Fruit fly (Drosophila melanogaster): ENCODE measurements around the gene CG2983.
A peak's percentile ranks its signal among the peaks of the same experiment; 100 is the strongest.

CG2983 gene

dm6 chr2L:2878859-2879258, 31.4 kb downstream of the CG2983 start, which contains the start of gene RabGGTb (continued):
- TF ChIP-seq D (optimal IDR thresholded peaks at IDR 0.05) (no peak), D (GFP tag; optimal IDR thresholded peaks at IDR 0.05) (no peak), Tbp (GFP tag; optimal IDR thresholded peaks at IDR 0.05) (no peak), Hr51 (GFP tag; optimal IDR thresholded peaks at IDR 0.05) (peak; percentile 68 to 75), BEAF-32 (GFP tag; optimal IDR thresholded peaks at IDR 0.05) (peak; percentile 2), sisA (GFP tag; IDR thresholded peaks at IDR 0.05) (peak; percentile 58), tgo (GFP tag; IDR thresholded peaks at IDR 0.05) (peak; percentile 75), CG17359 (tag; optimal IDR thresholded peaks at IDR 0.05) (peak; percentile 33), CG3163 (GFP tag; optimal IDR thresholded peaks at IDR 0.05) (peak; percentile 20), Oli (tag; optimal IDR thresholded peaks at IDR 0.05) (peak; percentile 36), otp (GFP tag; IDR thresholded peaks at IDR 0.05) (peak; percentile 73; the same call in 2 of the 3 replicates), NC2β (GFP tag; optimal IDR thresholded peaks at IDR 0.05) (no peak), Hr39 (optimal IDR thresholded peaks at IDR 0.05) (no peak), H15 (GFP tag; IDR thresholded peaks at IDR 0.05) (peak; percentile 73; the same call in 2 of the 3 replicates), CG15479 (GFP tag; optimal IDR thresholded peaks at IDR 0.05) (no peak), HLHmδ (GFP tag; optimal IDR thresholded peaks at IDR 0.05) (no peak), peb (GFP tag; IDR thresholded peaks at IDR 0.05) (peak; percentile 37; the same call in 1 of the 2 replicates), crc (GFP tag; optimal IDR thresholded peaks at IDR 0.05) (peak; percentile 26), zf30C (GFP tag; optimal IDR thresholded peaks at IDR 0.05) (no peak), CG2678 (tag; optimal IDR thresholded peaks at IDR 0.05) (peak; percentile 61), gt (GFP tag; IDR thresholded peaks at IDR 0.05) (no peak), nmo (GFP tag; optimal IDR thresholded peaks at IDR 0.05) (peak; percentile 30), pb (GFP tag; optimal IDR thresholded peaks at IDR 0.05) (no peak), NfI (GFP tag; optimal IDR thresholded peaks at IDR 0.05) (peak; percentile 50), HLH54F (GFP tag; optimal IDR thresholded peaks at IDR 0.05) (peak; percentile 67), sens (GFP tag) (peak; percentile 88), crol (GFP tag; IDR thresholded peaks at IDR 0.05) (0 out of 2 replicates have a peak, but pooled peaks have one; percentile 28), CG11398 (GFP tag; optimal IDR thresholded peaks at IDR 0.05) (peak; percentile 41), H2.0 (GFP tag; IDR thresholded peaks at IDR 0.05) (peak; percentile 70), CG13296 (GFP tag; optimal IDR thresholded peaks at IDR 0.05) (peak; percentile 50), CG12769 (tag; optimal IDR thresholded peaks at IDR 0.05) (peak; percentile 73), CG8290 (GFP tag; optimal IDR thresholded peaks at IDR 0.05) (no peak), CG8290 (tag; optimal IDR thresholded peaks at IDR 0.05) (peak in 1 of 2 experiments; percentile 84), Sry-β (GFP tag; optimal IDR thresholded peaks at IDR 0.05) (no peak), Dp (GFP tag; optimal IDR thresholded peaks at IDR 0.05) (no peak), exex (tag; optimal IDR thresholded peaks at IDR 0.05) (peak; percentile 16), NC2α (GFP tag; optimal IDR thresholded peaks at IDR 0.05) (peak; percentile 20), CG7271 (tag; optimal IDR thresholded peaks at IDR 0.05) (no peak), CG9609 (GFP tag; optimal IDR thresholded peaks at IDR 0.05) (peak; percentile 5), CG12659 (GFP tag; optimal IDR thresholded peaks at IDR 0.05) (peak; percentile 46), gce (GFP tag; IDR thresholded peaks at IDR 0.05) (peak; percentile 54; the same call in 1 of the 3 replicates), CG12942 (GFP tag; optimal IDR thresholded peaks at IDR 0.05) (no peak), klu (GFP tag; IDR thresholded peaks at IDR 0.05) (peak; percentile 33; the same call in 1 of the 2 replicates), Side (GFP tag; optimal IDR thresholded peaks at IDR 0.05) (peak; percentile 46), trh (GFP tag; optimal IDR thresholded peaks at IDR 0.05) (no peak), CG1647 (GFP tag; optimal IDR thresholded peaks at IDR 0.05) (peak; percentile 48), CG18476 (GFP tag; optimal IDR thresholded peaks at IDR 0.05) (peak; percentile 5), Hmx (GFP tag; optimal IDR thresholded peaks at IDR 0.05) (peak; percentile 13), CG12104 (GFP tag; optimal IDR thresholded peaks at IDR 0.05) (no peak), CG12744 (GFP tag; optimal IDR thresholded peaks at IDR 0.05) (no peak), CG4730 (GFP tag; IDR thresholded peaks at IDR 0.05) (peak; percentile 62), ap (GFP tag; IDR thresholded peaks at IDR 0.05) (0 out of 2 replicates have a peak, but pooled peaks have one; percentile 49)

Measured in whole organism, embryonic.